Fruit fly (Drosophila melanogaster): ENCODE measurements around the gene CG14292.

Gene CG14292

dm6 chr3R:18905921-18906878 lies 745 bp upstream of the CG14292 start, which contains the start of gene EndoA (continued):
- TF ChIP-seq GATAe (GFP tag; conservative IDR thresholded peaks at IDR 0.05), result no peak
- peak; percentile 4; the same call in 1 of the 3 replicates for TF ChIP-seq CG11456 (GFP tag; IDR thresholded peaks at IDR 0.05)
- TF ChIP-seq Hr78 (GFP tag; optimal IDR thresholded peaks at IDR 0.05), result no peak
- no peak for TF ChIP-seq sim (GFP tag; IDR thresholded peaks at IDR 0.05)
- TF ChIP-seq CG6813 (GFP tag; optimal IDR thresholded peaks at IDR 0.05), result no peak
- no peak for TF ChIP-seq CG13624 (GFP tag; optimal IDR thresholded peaks at IDR 0.05)
- TF ChIP-seq Side (GFP tag; optimal IDR thresholded peaks at IDR 0.05), result no peak
- TF ChIP-seq HHEX (GFP tag; optimal IDR thresholded peaks at IDR 0.05), result no peak
- peak; percentile 36 for TF ChIP-seq bigmax (GFP tag; optimal IDR thresholded peaks at IDR 0.05)
- peak; percentile 54 for TF ChIP-seq abd-A (tag; optimal IDR thresholded peaks at IDR 0.05)
- peak; percentile 88 for TF ChIP-seq CG32767 (GFP tag; IDR thresholded peaks at IDR 0.05)
- no peak for TF ChIP-seq CG11085 (GFP tag; IDR thresholded peaks at IDR 0.05)
- TF ChIP-seq CG1529 (GFP tag; optimal IDR thresholded peaks at IDR 0.05), result no peak
- TF ChIP-seq CG11695 (GFP tag; IDR thresholded peaks at IDR 0.05), result peak; percentile 48; the same call in 2 of the 3 replicates
- no peak for TF ChIP-seq CG7357 (GFP tag; IDR thresholded peaks at IDR 0.05)
- TF ChIP-seq CG12942 (GFP tag; optimal IDR thresholded peaks at IDR 0.05), result peak; percentile 37
- no peak; the same call in 2 of the 3 replicates for TF ChIP-seq otp (GFP tag; IDR thresholded peaks at IDR 0.05)
- no peak for TF ChIP-seq CG14014 (GFP tag; IDR thresholded peaks at IDR 0.05)
- TF ChIP-seq Sox102F (GFP tag; optimal IDR thresholded peaks at IDR 0.05), result peak; percentile 35
- no peak for TF ChIP-seq wor (GFP tag; IDR thresholded peaks at IDR 0.05)
- TF ChIP-seq CG6254 (GFP tag; optimal IDR thresholded peaks at IDR 0.05), result peak; percentile 13
- peak; percentile 36 for TF ChIP-seq CG12071 (GFP tag; optimal IDR thresholded peaks at IDR 0.05)
- TF ChIP-seq E2f1 (GFP tag; IDR thresholded peaks at IDR 0.05), result peak; percentile 43; the same call in 1 of the 2 replicates
- no peak for TF ChIP-seq CG8765 (GFP tag; IDR thresholded peaks at IDR 0.05)
- TF ChIP-seq CG12104 (GFP tag; optimal IDR thresholded peaks at IDR 0.05), result peak; percentile 15
- TF ChIP-seq CG9437 (GFP tag; optimal IDR thresholded peaks at IDR 0.05), result no peak
- TF ChIP-seq B-H2 (GFP tag; optimal IDR thresholded peaks at IDR 0.05), result peak; percentile 41
- TF ChIP-seq CG16815 (GFP tag; optimal IDR thresholded peaks at IDR 0.05), result no peak
- TF ChIP-seq dmrt11E (tag; optimal IDR thresholded peaks at IDR 0.05), result peak; percentile 45
- peak; percentile 59 for TF ChIP-seq phol (tag; optimal IDR thresholded peaks at IDR 0.05)
- TF ChIP-seq bowl (GFP tag; IDR thresholded peaks at IDR 0.05), result no peak
- TF ChIP-seq PHDP (tag; optimal IDR thresholded peaks at IDR 0.05), result peak; percentile 48
- no peak for TF ChIP-seq CG5180 (GFP tag; optimal IDR thresholded peaks at IDR 0.05)
- TF ChIP-seq Scr (GFP tag; IDR thresholded peaks at IDR 0.05; ENCODE audit: partially characterized antibody), result peak; percentile 76
- TF ChIP-seq Six4 (GFP tag; optimal IDR thresholded peaks at IDR 0.05), result peak; percentile 54
- TF ChIP-seq oc (tag; optimal IDR thresholded peaks at IDR 0.05), result peak; percentile 40
- TF ChIP-seq ara (GFP tag; IDR thresholded peaks at IDR 0.05), result no peak
- TF ChIP-seq nerfin-2 (GFP tag; IDR thresholded peaks at IDR 0.05; ENCODE audit: partially characterized antibody), result no peak; the same call in 1 of the 2 replicates
- TF ChIP-seq toy (GFP tag; IDR thresholded peaks at IDR 0.05), result no peak
- peak; percentile 31 for TF ChIP-seq CG12155 (GFP tag; optimal IDR thresholded peaks at IDR 0.05)
- TF ChIP-seq Hmx (GFP tag; optimal IDR thresholded peaks at IDR 0.05), result no peak
- TF ChIP-seq CG30403 (GFP tag; optimal IDR thresholded peaks at IDR 0.05), result peak; percentile 40
- TF ChIP-seq CG12659 (GFP tag; optimal IDR thresholded peaks at IDR 0.05), result peak; percentile 83
- no peak for TF ChIP-seq Abd-B (GFP tag; optimal IDR thresholded peaks at IDR 0.05)
- peak; percentile 15 for TF ChIP-seq CG17385 (GFP tag; optimal IDR thresholded peaks at IDR 0.05)
- peak; percentile 79 for TF ChIP-seq row (GFP tag; IDR thresholded peaks at IDR 0.05)
- no peak for TF ChIP-seq ems (GFP tag; optimal IDR thresholded peaks at IDR 0.05)
- no peak for TF ChIP-seq shn (GFP tag; optimal IDR thresholded peaks at IDR 0.05)
